Fruit fly (Drosophila melanogaster) whole organism: ENCODE measurements around the gene CG8773.

ENCODE experiments used
- CG8478 ChIP-seq: fragments of >200 bp; optimal IDR thresholded peaks from 2 replicates; lab custom pipeline; 2018; ENCODE audit warnings: inconsistent platforms
- Dll ChIP-seq: fragments of >200 bp; optimal IDR thresholded peaks from 2 replicates; lab custom pipeline; 2017
- EcR ChIP-seq, 2 experiments: fragments of >200 bp; optimal IDR thresholded peaks; 2 replicates each; lab custom pipeline; 2017; ENCODE audit warnings: missing biosample characterization in 2 of 2, missing genetic modification characterization in 2 of 2, missing genetic modification reagents in 2 of 2
- pan ChIP-seq: fragments of >200 bp; optimal IDR thresholded peaks from 2 replicates; lab custom pipeline; 2017
- psq ChIP-seq: fragments of >200 bp; optimal IDR thresholded peaks from 2 replicates; lab custom pipeline; 2017
- usp ChIP-seq: fragments of >200 bp; optimal IDR thresholded peaks from 2 replicates; lab custom pipeline; 2017; ENCODE audit warnings: missing biosample characterization, missing genetic modification characterization, mixed read lengths

The CG8773 gene

dm6 chr3R:13285110-13285509, 9.4 kb upstream of the CG8773 start:
- TF ChIP-seq pan (lab: Kevin White, UChicago) (no peak), EcR (GFP tag; optimal IDR thresholded peaks at IDR 0.05; lab: Kevin White, UChicago) (no peak), Dll (lab: Kevin White, UChicago) (no peak)

DNA sequence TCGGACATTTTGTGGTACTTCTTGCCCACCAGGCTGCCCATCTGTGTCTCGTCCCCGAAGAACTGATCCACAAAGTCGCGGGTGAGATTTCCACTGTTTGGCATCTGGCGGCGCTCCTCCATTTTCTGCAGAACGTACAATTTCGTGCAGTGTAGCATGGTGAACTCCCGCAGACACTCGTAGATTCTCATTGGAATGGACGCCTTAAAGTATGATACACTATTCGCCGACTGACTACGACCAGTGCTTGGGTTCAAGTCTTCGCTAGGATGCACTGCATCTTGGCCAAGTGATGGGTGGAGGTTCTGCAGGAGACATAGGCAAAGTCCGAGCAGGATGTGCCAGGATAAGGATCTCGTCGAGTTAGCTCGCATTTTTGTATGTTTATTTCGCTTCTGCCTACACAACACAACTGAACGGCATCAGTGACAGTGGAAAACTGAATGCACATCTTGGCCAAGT, 8.4 kb upstream of the CG8773 start, which contains the start of gene CG15888:
Gene CG15888, minus strand, starts transcription at position 412 of the 462 bp plus-strand sequence.
- TF ChIP-seq EcR (GFP tag; optimal IDR thresholded peaks at IDR 0.05; lab: Kevin White, UChicago), result no peak
- TF ChIP-seq usp (GFP tag; lab: Kevin White, UChicago), result no peak
- TF ChIP-seq psq (lab: Kevin White, UChicago), result no peak
- TF ChIP-seq Dll (lab: Kevin White, UChicago), result no peak

- TF ChIP-seq usp (GFP tag; lab: Kevin White, UChicago), result no peak
- no peak for TF ChIP-seq psq (lab: Kevin White, UChicago)
- no peak for TF ChIP-seq EcR (GFP tag; optimal IDR thresholded peaks at IDR 0.05; lab: Kevin White, UChicago)
- TF ChIP-seq Dll (lab: Kevin White, UChicago), result no peak
- TF ChIP-seq CG8478 (lab: Kevin White, UChicago), result no peak
- no peak for TF ChIP-seq pan (lab: Kevin White, UChicago)
These were observed 5.7 kb upstream of the CG8773 start, which contains the start of gene apn for dm6 chr3R:13288763-13289312. TSS of gene apn (minus strand) at chr3R:13288813.

DNA sequence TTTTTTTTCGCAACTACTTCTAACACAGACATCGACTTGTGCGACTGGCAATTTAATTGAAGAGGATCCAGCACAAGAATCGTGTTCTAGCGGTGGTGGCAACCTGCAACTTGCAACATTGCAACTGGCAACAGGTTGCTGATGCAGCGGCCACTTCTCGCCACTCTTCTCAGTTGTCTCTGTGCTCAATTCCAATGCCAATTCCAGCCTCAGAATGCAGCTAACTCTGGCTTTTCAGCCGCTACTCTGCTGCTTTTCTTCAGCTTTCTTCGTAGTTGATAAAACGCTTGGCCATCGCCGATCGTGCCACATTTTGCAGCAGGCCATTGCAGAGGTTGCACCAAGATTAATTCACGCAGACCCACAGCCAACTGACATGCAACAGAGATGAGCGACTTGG, 4.2 kb upstream of the CG8773 start, which contains the start of gene Osi22:
Gene Osi22, plus strand, starts transcription at position 301 of the 400 bp plus-strand sequence.
- TF ChIP-seq CG8478 (lab: Kevin White, UChicago) (no peak), Dll (lab: Kevin White, UChicago) (no peak)

- no peak for TF ChIP-seq CG8478 (lab: Kevin White, UChicago)
- TF ChIP-seq EcR (GFP tag; optimal IDR thresholded peaks at IDR 0.05; lab: Kevin White, UChicago), result no peak
- TF ChIP-seq Dll (lab: Kevin White, UChicago), result no peak
- TF ChIP-seq psq (lab: Kevin White, UChicago), result no peak
- no peak for TF ChIP-seq usp (GFP tag; lab: Kevin White, UChicago)
- no peak for TF ChIP-seq pan (lab: Kevin White, UChicago)
These were observed 1.3 kb upstream of the CG8773 start, which contains the start of gene wntD for dm6 chr3R:13293148-13293756. TSS of gene wntD (minus strand) at chr3R:13293198.

DNA sequence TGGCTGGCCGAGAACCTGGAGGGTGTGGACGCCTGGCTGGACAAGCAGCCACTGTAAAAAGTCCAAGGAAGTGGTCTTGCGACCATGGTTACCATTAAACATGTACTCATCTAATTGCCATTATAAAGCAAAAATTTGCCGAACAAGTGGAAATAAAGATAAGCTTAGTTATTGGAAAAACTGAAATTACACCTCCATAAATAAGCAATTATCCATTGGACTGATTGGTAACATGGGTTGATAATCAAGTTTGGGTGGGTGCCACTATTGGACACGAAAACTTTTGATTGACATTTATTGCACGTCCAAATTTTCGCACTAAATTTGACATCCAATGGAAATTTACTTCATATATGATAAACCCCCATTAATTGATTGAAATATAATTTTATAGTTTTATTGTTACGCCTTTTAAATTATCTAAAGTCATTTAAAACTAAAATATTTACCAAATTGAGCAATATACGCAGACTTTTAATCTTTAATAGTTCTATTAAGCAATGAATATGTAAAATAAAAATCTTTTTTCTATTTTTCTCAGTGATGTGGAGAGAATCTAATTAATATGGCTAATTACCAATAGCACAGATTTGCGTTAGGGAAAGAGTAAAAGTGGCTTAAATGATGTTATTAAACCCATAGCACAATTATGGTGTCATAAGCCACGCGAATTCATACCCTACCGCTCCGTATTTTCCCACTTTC, 3.7 kb downstream of the CG8773 start, which contains the start of gene CG8774:
Gene CG8774, plus strand, starts transcription at position 655 of the 705 bp plus-strand sequence.
- no peak for TF ChIP-seq usp (GFP tag; lab: Kevin White, UChicago)
- TF ChIP-seq Dll (lab: Kevin White, UChicago), result no peak
- TF ChIP-seq psq (lab: Kevin White, UChicago), result no peak
- TF ChIP-seq pan (lab: Kevin White, UChicago), result no peak
- TF ChIP-seq EcR (GFP tag; optimal IDR thresholded peaks at IDR 0.05; lab: Kevin White, UChicago), result no peak
- no peak for TF ChIP-seq CG8478 (lab: Kevin White, UChicago)

DNA sequence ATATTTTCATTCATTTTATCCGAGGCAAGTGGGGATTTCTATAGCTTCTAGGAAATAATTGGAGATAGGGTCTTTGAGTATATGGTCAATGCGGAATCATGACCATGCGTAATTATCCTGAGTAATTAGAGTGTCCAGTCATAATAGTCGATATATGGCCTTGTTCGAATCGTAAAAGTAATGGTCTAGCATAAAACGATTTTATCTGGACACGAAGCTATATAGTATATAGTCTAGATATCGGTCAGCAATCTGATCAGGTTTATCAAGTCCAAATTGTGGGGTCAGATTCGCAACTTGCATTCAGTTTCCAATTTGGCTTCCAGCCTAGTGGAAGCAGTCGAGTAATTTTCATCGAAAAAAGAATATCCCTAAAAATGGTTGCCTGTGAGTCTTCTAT, 7.8 kb downstream of the CG8773 start, which contains the start of gene CG32473:
Gene CG32473, plus strand, starts transcription at position 301 of the 400 bp plus-strand sequence.
- TF ChIP-seq pan (lab: Kevin White, UChicago) (no peak), CG8478 (lab: Kevin White, UChicago) (no peak), psq (lab: Kevin White, UChicago) (no peak), Dll (lab: Kevin White, UChicago) (no peak), EcR (GFP tag; optimal IDR thresholded peaks at IDR 0.05; lab: Kevin White, UChicago) (no peak), usp (GFP tag; lab: Kevin White, UChicago) (no peak)

DNA sequence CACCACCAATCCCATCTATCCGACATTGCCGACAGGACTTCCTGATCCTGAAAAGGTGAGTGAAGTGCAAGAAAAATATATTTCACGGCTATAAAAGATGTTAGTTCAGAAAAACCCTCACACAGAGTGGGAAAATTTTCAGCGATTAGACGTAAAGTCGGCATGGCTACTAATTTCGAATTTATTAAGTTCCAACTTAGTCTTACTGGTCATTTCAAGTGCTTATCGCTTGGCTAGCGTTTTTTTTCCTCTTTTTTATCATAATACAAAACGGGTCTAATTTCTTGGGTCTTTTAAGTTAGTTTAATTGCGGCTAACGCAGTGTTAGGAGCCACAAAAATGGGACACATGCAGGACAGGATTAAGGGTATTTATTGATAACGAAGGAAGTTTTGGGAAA, 8.6 kb downstream of the CG8773 start, which contains the start of gene CG43208:
Gene CG43208, plus strand, starts transcription at position 301 of the 400 bp plus-strand sequence.
- TF ChIP-seq EcR (GFP tag; optimal IDR thresholded peaks at IDR 0.05; lab: Kevin White, UChicago), result no peak
- no peak for TF ChIP-seq usp (GFP tag; lab: Kevin White, UChicago)
- no peak for TF ChIP-seq Dll (lab: Kevin White, UChicago)
- TF ChIP-seq CG8478 (lab: Kevin White, UChicago), result no peak
- no peak for TF ChIP-seq pan (lab: Kevin White, UChicago)
- TF ChIP-seq psq (lab: Kevin White, UChicago), result no peak

DNA sequence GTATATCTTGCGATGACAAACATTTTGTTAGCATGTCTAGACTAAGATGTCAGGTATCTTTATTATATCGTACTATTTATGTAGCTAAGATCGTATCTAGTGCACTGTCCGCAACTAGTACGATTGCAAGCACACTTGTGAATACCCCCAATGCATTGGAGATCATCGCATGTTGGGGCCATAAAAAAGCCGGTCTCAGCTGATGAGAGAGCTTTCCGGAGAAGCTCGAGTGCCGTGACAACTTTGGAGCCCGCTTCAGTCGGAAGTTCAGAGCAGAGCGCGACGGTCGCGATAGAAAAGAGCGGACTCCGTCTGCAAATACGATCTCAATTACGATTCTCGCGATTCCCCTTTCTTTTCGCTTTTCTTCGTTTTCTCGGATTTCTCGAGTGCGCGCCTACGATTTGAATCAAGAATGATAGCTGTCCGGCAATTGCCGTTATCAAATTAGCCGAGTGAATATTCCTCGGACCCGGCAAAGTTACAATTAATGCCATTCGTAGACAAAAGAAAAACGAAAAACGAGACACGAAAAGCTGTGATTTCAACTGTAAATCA, 10.0 kb downstream of the CG8773 start:
- TF ChIP-seq psq (lab: Kevin White, UChicago) (no peak), usp (GFP tag; lab: Kevin White, UChicago) (no peak), EcR (GFP tag; optimal IDR thresholded peaks at IDR 0.05; lab: Kevin White, UChicago) (no peak), pan (lab: Kevin White, UChicago) (no peak), Dll (lab: Kevin White, UChicago) (no peak), CG8478 (lab: Kevin White, UChicago) (no peak)

DNA sequence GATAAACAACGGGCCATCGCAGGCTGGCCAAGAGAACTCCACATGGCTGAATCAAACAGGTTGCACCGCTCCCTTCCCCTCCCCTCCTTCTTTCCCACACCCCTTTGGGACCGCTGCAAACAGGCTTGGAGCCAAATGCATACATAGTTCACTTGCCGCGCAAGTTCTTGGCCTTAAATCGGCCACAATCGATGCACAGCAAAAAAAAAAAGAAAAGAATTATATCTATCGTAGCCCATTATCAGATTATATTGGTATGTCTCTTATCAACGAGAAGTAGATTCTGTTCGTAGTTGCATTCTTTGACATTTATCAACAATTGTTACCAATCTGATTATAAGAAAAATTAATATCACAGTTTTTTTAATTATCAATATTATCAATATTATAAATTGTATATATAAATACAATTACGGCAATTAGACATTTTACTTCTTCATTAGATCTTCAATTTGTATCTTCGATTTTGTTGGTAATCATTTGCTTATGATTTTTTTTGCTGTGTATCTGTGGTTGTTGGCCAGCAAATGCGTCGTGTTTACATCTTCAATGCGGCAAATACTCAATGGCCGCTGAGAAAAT, 10.9 kb downstream of the CG8773 start:
- TF ChIP-seq pan (lab: Kevin White, UChicago) (no peak), CG8478 (lab: Kevin White, UChicago) (no peak), usp (GFP tag; lab: Kevin White, UChicago) (no peak), EcR (GFP tag; optimal IDR thresholded peaks at IDR 0.05; lab: Kevin White, UChicago) (no peak), psq (lab: Kevin White, UChicago) (no peak), Dll (lab: Kevin White, UChicago) (no peak)
